Worm (Caenorhabditis elegans) whole organism, L3 larva: ENCODE data around the gene C10A4.3.
"Not testable (repeated sequence)": the region's sequence is repeated elsewhere in the genome, so short reads cannot be mapped to it uniquely, and the experiment has no call there.

Experiments used
- R02D3.7 ChIP-seq: fragments of 150-350 bp; optimal IDR thresholded peaks from 2 replicates; lab custom pipeline; 2014; ENCODE audit warnings: missing biosample characterization, missing genetic modification characterization
- ZK546.5 ChIP-seq: sonication (generic microtip); optimal IDR thresholded peaks from 2 replicates; lab custom pipeline; 2017; ENCODE audit warnings: missing biosample characterization, missing genetic modification characterization
- aly-2 ChIP-seq: fragments of 150-350 bp; optimal IDR thresholded peaks from 2 replicates; lab custom pipeline; 2014; ENCODE audit warnings: missing biosample characterization, missing genetic modification characterization
- ama-1 ChIP-seq: fragments of 150-350 bp; optimal IDR thresholded peaks from 2 replicates; lab custom pipeline; 2018
- ceh-16 ChIP-seq: sonication (generic microtip); optimal IDR thresholded peaks from 2 replicates; lab custom pipeline; 2017; ENCODE audit warnings: missing biosample characterization, missing genetic modification characterization
- ceh-82 ChIP-seq: fragments of 150-350 bp; optimal IDR thresholded peaks from 2 replicates; lab custom pipeline; 2014; ENCODE audit warnings: missing biosample characterization, missing genetic modification characterization
- ceh-9 ChIP-seq: sonication (generic microtip); optimal IDR thresholded peaks from 2 replicates; lab custom pipeline; 2018; ENCODE audit warnings: missing biosample characterization, missing genetic modification characterization
- daf-12 ChIP-seq: fragments of 150-350 bp; optimal IDR thresholded peaks from 2 replicates; lab custom pipeline; 2014; ENCODE audit warnings: missing biosample characterization, missing genetic modification reagents, missing genetic modification characterization
- egl-5 ChIP-seq: fragments of 150-350 bp; optimal IDR thresholded peaks from 2 replicates; lab custom pipeline; 2017; ENCODE audit warnings: missing biosample characterization, missing genetic modification reagents, missing genetic modification characterization, inconsistent platforms
- fkh-10 ChIP-seq: sonication (generic microtip); optimal IDR thresholded peaks from 2 replicates; lab custom pipeline; 2017; ENCODE audit warnings: missing biosample characterization, missing genetic modification reagents, missing genetic modification characterization
- fkh-2 ChIP-seq: fragments of 150-350 bp; optimal IDR thresholded peaks from 2 replicates; lab custom pipeline; 2014; ENCODE audit warnings: missing biosample characterization, missing genetic modification reagents, missing genetic modification characterization
- hmg-11 ChIP-seq: sonication (generic microtip); optimal IDR thresholded peaks from 2 replicates; lab custom pipeline; 2016; ENCODE audit warnings: missing genetic modification characterization, missing compliant biosample characterization
- jun-1 ChIP-seq: fragments of 150-350 bp; optimal IDR thresholded peaks from 2 replicates; lab custom pipeline; 2014; ENCODE audit warnings: missing biosample characterization, missing genetic modification reagents, missing genetic modification characterization
- lin-15B ChIP-seq: fragments of 150-350 bp; optimal IDR thresholded peaks from 2 replicates; lab custom pipeline; 2014; ENCODE audit warnings: missing biosample characterization, missing genetic modification characterization
- lsy-12 ChIP-seq: sonication (generic microtip); optimal IDR thresholded peaks from 2 replicates; lab custom pipeline; 2016; ENCODE audit warnings: mild to moderate bottlenecking, missing genetic modification characterization, missing compliant biosample characterization
- mdl-1 ChIP-seq: fragments of 150-350 bp; optimal IDR thresholded peaks from 2 replicates; lab custom pipeline; 2014; ENCODE audit warnings: missing biosample characterization, missing genetic modification characterization
- mml-1 ChIP-seq: fragments of 150-350 bp; sonication (generic microtip); optimal IDR thresholded peaks from 3 replicates; lab custom pipeline; 2014; ENCODE audit warnings: missing biosample characterization, missing genetic modification characterization
- nfya-1 ChIP-seq: sonication (generic microtip); optimal IDR thresholded peaks from 2 replicates; lab custom pipeline; 2017; ENCODE audit warnings: missing genetic modification characterization, mild to moderate bottlenecking, missing compliant biosample characterization, antibody characterized with exemption, moderate library complexity; ENCODE audit not compliant: insufficient read depth
- nhr-11 ChIP-seq: fragments of 150-350 bp; optimal IDR thresholded peaks from 2 replicates; lab custom pipeline; 2014; ENCODE audit warnings: missing biosample characterization, missing genetic modification characterization
- nhr-12 ChIP-seq: fragments of 150-350 bp; optimal IDR thresholded peaks from 2 replicates; lab custom pipeline; 2014; ENCODE audit warnings: missing biosample characterization, missing genetic modification characterization
- nhr-23 ChIP-seq: fragments of 150-350 bp; optimal IDR thresholded peaks from 2 replicates; lab custom pipeline; 2014; ENCODE audit warnings: missing biosample characterization, missing genetic modification reagents, missing genetic modification characterization
- nhr-237 ChIP-seq: fragments of 150-350 bp; optimal IDR thresholded peaks from 2 replicates; lab custom pipeline; 2014; ENCODE audit warnings: missing biosample characterization, missing genetic modification characterization
- nhr-28 ChIP-seq: fragments of 150-350 bp; optimal IDR thresholded peaks from 2 replicates; lab custom pipeline; 2014; ENCODE audit warnings: missing biosample characterization, missing genetic modification characterization
- nhr-43 ChIP-seq: sonication (generic microtip); optimal IDR thresholded peaks from 2 replicates; lab custom pipeline; 2016; ENCODE audit warnings: mild to moderate bottlenecking, missing genetic modification characterization, missing compliant biosample characterization; ENCODE audit not compliant: poor library complexity, severe bottlenecking
- nhr-67 ChIP-seq: fragments of 150-350 bp; optimal IDR thresholded peaks from 2 replicates; lab custom pipeline; 2014; ENCODE audit warnings: missing biosample characterization, missing genetic modification characterization
- nhr-76 ChIP-seq: fragments of 150-350 bp; sonication (generic microtip); optimal IDR thresholded peaks from 5 replicates; lab custom pipeline; 2014; ENCODE audit warnings: missing biosample characterization, missing genetic modification characterization
- skn-1 ChIP-seq: fragments of 150-350 bp; optimal IDR thresholded peaks from 2 replicates; lab custom pipeline; 2014; ENCODE audit warnings: missing biosample characterization, missing genetic modification characterization
- snpc-4 ChIP-seq: fragments of 150-350 bp; optimal IDR thresholded peaks from 2 replicates; lab custom pipeline; 2014; ENCODE audit warnings: missing biosample characterization, missing genetic modification characterization
- tbx-2 ChIP-seq: sonication (generic microtip); optimal IDR thresholded peaks from 2 replicates; lab custom pipeline; 2016; ENCODE audit warnings: mild to moderate bottlenecking, missing genetic modification characterization, missing compliant biosample characterization
- unc-39 ChIP-seq: sonication (generic microtip); optimal IDR thresholded peaks from 4 replicates; lab custom pipeline; 2017; ENCODE audit warnings: missing biosample characterization, missing genetic modification characterization
- ztf-11 ChIP-seq: fragments of 150-350 bp; optimal IDR thresholded peaks from 2 replicates; lab custom pipeline; 2014; ENCODE audit warnings: missing biosample characterization, missing genetic modification characterization

Gene C10A4.3

DNA sequence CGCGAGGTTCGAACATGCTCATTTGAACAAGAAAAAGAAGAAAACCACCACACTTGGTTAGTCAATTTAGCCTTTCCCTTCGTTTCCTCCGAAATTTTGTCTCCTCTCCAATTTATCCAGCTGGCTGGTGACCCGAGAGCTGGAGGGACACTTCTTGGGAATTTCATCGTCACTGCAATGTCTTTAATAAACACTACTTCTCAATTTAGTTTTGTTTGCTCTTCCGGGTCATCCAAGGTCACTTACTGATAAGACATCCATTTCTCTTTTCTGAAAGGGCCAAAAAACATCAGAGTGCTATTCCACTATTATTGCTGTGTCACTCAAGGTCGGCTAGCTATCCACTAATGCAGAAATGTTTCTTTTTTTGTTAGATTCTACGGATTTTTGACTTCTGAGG, at the start of gene C10A4.3:
C10A4.3 (plus strand) TSS at position 301 of the 400 bp plus-strand sequence.
- no peak for TF ChIP-seq nfya-1 (tag; lab: Kevin White, UChicago)
- no peak for TF ChIP-seq lsy-12 (tag; lab: Kevin White, UChicago)

DNA sequence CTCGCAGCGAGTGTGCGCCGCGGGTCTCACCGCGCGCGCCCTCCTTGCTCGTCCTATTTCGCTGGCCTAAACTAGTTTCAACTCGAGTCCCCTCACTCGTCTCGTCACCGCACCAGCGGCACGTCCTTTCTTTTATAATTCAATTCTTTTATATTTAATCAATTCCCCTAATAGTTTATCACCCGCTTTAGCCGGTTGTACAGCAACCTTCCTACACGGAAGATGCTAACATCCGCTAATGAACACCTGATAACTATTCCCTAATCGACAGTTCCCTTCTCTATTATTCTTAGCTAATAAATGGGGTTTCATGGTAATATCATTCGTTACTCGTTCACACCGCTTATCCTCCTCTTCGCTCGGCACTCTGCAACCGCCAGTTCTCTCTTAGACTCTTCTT, 40.2 kb upstream of the C10A4.3 start, which contains the start of gene C56G3.2:
C56G3.2 (plus strand) TSS at position 301 of the 400 bp plus-strand sequence.
- not testable (repeated sequence) for TF ChIP-seq ama-1 (lab: Kevin White, UChicago); fkh-2 (tag; lab: Kevin White, UChicago); lsy-12 (tag; lab: Kevin White, UChicago)

DNA sequence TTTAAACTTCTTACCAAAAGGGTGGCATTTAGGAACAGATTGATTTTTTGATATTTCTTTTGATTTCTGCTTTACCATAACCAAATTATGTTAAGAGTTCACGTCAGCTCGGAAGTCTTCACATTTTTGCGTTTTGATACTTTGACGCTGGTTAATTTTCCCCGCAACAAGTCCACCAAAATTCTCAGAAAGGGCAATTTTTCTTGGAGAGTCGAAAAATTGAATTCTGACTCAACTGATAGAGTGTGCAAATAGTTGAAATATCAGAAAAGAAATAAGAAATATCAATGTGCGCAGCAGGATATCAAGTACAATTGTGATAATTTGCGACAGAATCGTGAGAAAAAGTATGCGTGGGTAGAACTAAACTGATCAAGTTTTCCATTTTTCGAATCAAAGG, 35.7 kb upstream of the C10A4.3 start:
- TF ChIP-seq nhr-43 (no peak), fkh-10 (GFP tag; lab: Kevin White, UChicago) (no peak), lin-15B (tag; lab: Kevin White, UChicago) (no peak), nhr-28 (tag; lab: Kevin White, UChicago) (no peak), ZK546.5 (tag; lab: Kevin White, UChicago) (no peak), mml-1 (tag; lab: Kevin White, UChicago) (no peak), ceh-16 (tag; lab: Kevin White, UChicago) (no peak), nhr-76 (no peak), nhr-237 (tag; lab: Kevin White, UChicago) (no peak), ztf-11 (tag; lab: Kevin White, UChicago) (no peak), tbx-2 (no peak), R02D3.7 (tag; lab: Kevin White, UChicago) (no peak), nhr-12 (no peak), nhr-67 (tag; lab: Kevin White, UChicago) (no peak), mdl-1 (tag; lab: Kevin White, UChicago) (no peak), lsy-12 (tag; lab: Kevin White, UChicago) (no peak), daf-12 (no peak), unc-39 (tag; lab: Kevin White, UChicago) (no peak), nhr-11 (tag; lab: Kevin White, UChicago) (no peak), jun-1 (tag; lab: Kevin White, UChicago) (no peak)

DNA sequence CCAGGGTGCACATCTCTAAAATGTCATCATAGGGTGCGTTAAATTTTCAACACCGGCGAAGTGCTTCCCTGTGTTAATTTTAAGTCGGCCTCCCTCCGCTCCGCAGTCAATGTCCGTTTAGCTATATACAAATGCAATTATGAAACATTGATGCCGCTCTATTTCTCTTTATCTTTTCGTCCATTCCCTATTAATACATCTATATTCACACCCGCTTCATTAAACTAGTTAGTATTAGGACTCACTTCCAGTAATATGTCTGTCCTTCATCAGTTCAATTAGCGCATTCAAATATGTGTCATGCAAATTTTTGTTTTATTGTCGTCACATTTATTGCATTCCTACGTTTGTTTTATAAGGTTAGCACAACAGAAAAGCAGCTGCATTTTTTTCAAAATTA, 33.5 kb upstream of the C10A4.3 start:
- no peak for TF ChIP-seq fkh-10 (GFP tag; lab: Kevin White, UChicago)
- TF ChIP-seq egl-5 (tag; lab: Kevin White, UChicago) = no peak
- TF ChIP-seq nhr-28 (tag; lab: Kevin White, UChicago) = no peak
- TF ChIP-seq nhr-76 = no peak
- no peak for TF ChIP-seq nhr-23 (tag; lab: Kevin White, UChicago)
- TF ChIP-seq hmg-11 (tag; lab: Kevin White, UChicago) = no peak
- no peak for TF ChIP-seq mdl-1 (tag; lab: Kevin White, UChicago)
- TF ChIP-seq ceh-9 (tag; lab: Kevin White, UChicago) = no peak
- TF ChIP-seq skn-1 (tag; lab: Kevin White, UChicago) = no peak
- no peak for TF ChIP-seq daf-12
- TF ChIP-seq ceh-82 (tag; lab: Kevin White, UChicago) = no peak
- TF ChIP-seq ZK546.5 (tag; lab: Kevin White, UChicago) = no peak
- TF ChIP-seq ama-1 (lab: Kevin White, UChicago) = no peak
- no peak for TF ChIP-seq snpc-4 (tag; lab: Kevin White, UChicago)

DNA sequence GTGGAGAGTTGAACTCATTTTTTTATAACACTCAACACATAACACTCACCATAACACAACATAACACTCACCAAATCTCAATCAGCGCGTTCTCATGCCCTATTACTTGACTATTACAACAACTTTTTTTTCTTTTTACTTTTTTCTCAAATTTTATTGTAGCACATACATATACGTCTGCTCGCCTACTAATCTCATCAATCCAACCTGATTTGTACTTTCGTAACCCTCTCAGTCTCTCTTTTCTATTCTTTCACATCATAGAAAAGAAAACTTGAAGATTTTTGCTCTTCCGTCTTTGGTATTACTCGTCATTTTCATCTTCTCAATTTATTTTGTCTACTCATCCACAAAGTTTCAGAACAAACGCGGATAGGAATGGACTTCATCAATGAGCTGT, 28.6 kb upstream of the C10A4.3 start, which contains the start of gene npr-8:
npr-8 (plus strand) TSS at position 362 of the 400 bp plus-strand sequence.
- TF ChIP-seq fkh-10 (GFP tag; lab: Kevin White, UChicago) = peak; percentile 37
- no peak for TF ChIP-seq jun-1 (tag; lab: Kevin White, UChicago)
- no peak for TF ChIP-seq aly-2 (tag; lab: Kevin White, UChicago)

DNA sequence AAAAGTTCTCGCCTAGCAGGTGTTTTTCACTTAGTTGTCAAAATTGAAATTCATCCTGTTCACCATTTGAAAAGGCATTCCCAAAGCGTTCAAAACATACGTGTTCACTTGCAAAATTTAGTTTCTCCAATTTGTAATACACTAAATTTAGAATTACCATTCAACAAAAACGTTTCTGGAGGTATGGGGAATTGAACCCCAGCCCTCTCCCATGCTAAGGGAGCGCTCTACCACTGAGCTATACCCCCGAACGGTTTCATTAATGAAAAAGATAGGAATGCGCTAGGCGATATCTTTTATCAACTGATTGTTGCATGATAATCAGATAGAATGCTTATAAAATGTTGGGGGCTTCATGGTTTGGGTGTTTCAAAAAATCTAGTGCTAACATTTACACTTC, 26.9 kb upstream of the C10A4.3 start:
- TF ChIP-seq nhr-43 (peak; percentile 11), ama-1 (lab: Kevin White, UChicago) (no peak)
